Fruit fly (Drosophila melanogaster) whole organism: ENCODE data around the gene CG33966.

Source experiments
- CG8478 ChIP-seq: fragments of >200 bp; optimal IDR thresholded peaks from 2 replicates; lab custom pipeline; 2018; ENCODE audit warnings: inconsistent platforms
- Dll ChIP-seq: fragments of >200 bp; optimal IDR thresholded peaks from 2 replicates; lab custom pipeline; 2017
- EcR ChIP-seq, 2 experiments: fragments of >200 bp; optimal IDR thresholded peaks; 2 replicates each; lab custom pipeline; 2017; ENCODE audit warnings: missing biosample characterization in 2 of 2, missing genetic modification characterization in 2 of 2, missing genetic modification reagents in 2 of 2
- pan ChIP-seq: fragments of >200 bp; optimal IDR thresholded peaks from 2 replicates; lab custom pipeline; 2017
- psq ChIP-seq: fragments of >200 bp; optimal IDR thresholded peaks from 2 replicates; lab custom pipeline; 2017
- usp ChIP-seq: fragments of >200 bp; optimal IDR thresholded peaks from 2 replicates; lab custom pipeline; 2017; ENCODE audit warnings: missing biosample characterization, missing genetic modification characterization, mixed read lengths

Gene CG33966

dm6 chr3L:1279685-1280084 is 45.8 kb downstream of the CG33966 start:
- TF ChIP-seq usp (no peak), pan (lab: Kevin White, UChicago) (no peak), Dll (lab: Kevin White, UChicago) (no peak), EcR (GFP tag; optimal IDR thresholded peaks at IDR 0.05; lab: Kevin White, UChicago) (no peak), psq (no peak), CG8478 (no peak)

DNA sequence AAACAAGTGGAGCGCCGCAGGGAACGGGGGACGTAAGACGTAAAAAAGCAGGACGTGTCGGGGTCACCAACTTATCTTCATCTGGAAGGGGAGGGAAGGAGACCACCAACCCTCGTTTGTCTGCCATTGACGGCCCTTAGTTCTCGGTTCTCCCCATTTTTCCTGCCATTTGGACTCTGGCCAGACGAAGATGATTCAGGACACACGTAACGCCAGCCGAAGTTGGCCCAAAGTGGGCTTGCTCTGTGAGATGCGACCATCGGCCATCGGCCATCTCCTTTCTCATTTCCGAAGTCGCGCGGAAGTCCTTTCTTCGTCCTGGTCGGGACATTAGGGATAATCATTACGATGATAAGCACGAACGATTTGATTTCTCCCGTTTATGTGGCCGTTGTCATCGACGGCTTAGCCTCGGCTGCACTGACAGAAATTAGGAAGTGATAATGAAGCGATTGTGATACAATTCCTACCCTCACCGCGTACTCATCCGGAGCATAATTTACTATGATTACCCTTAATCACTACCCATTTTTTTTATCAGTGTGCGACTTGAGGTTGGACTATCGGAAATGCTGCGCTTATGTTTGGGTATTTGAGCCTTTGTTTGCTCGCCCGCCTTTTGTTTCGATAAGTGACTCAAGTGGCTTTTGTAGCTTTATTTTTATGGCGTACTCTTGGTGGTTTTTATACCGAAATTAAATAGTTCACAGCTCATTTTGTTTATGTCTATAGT is 47.1 kb downstream of the CG33966 start:
- TF ChIP-seq EcR (GFP tag; optimal IDR thresholded peaks at IDR 0.05; lab: Kevin White, UChicago) (no peak), usp (no peak), psq (no peak), Dll (lab: Kevin White, UChicago) (no peak), CG8478 (no peak), pan (lab: Kevin White, UChicago) (no peak)
